Fruit fly (Drosophila melanogaster) whole organism, embryonic: ENCODE results near the gene CG13248.
A peak's percentile ranks its signal among the peaks of the same experiment; 100 is the strongest.

Experiments
- Abd-B ChIP-seq: fragments of 200-800 bp; sonication (Bioruptor generic); optimal IDR thresholded peaks from 2 replicates; lab custom pipeline; 2018; ENCODE audit warnings: missing biosample characterization, mild to moderate bottlenecking, missing genetic modification characterization, moderate library complexity
- Atf-2 ChIP-seq: fragments of 200-800 bp; sonication (Bioruptor generic); optimal IDR thresholded peaks from 2 replicates; lab custom pipeline; 2016; ENCODE audit warnings: missing biosample characterization, missing genetic modification characterization
- B-H1 ChIP-seq: fragments of 200-800 bp; sonication (Bioruptor generic); IDR thresholded peaks from 3 replicates; pipeline ENCODE4 v1.3.6; 2022; ENCODE audit warnings: missing biosample characterization, missing genetic modification characterization
- CG10543 ChIP-seq: fragments of 200-800 bp; sonication (Bioruptor generic); optimal IDR thresholded peaks from 3 replicates; lab custom pipeline; 2017; ENCODE audit warnings: missing biosample characterization, mild to moderate bottlenecking, missing genetic modification characterization, moderate library complexity
- CG10979 ChIP-seq: fragments of 200-800 bp; sonication (Bioruptor generic); optimal IDR thresholded peaks from 2 replicates; lab custom pipeline; 2018; ENCODE audit warnings: missing biosample characterization, mild to moderate bottlenecking, missing genetic modification characterization, moderate library complexity
- CG11247 ChIP-seq: fragments of 200-800 bp; sonication (Bioruptor generic); IDR thresholded peaks from 2 replicates; pipeline ENCODE4 v1.3.6; 2022; ENCODE audit warnings: missing biosample characterization, missing genetic modification characterization
- CG12769 ChIP-seq: fragments of 200-800 bp; sonication (Bioruptor generic); optimal IDR thresholded peaks from 2 replicates; lab custom pipeline; 2019; ENCODE audit warnings: missing biosample characterization, mild to moderate bottlenecking, missing genetic modification characterization, moderate library complexity
- CG13287 ChIP-seq: fragments of 200-800 bp; sonication (Bioruptor generic); IDR thresholded peaks from 2 replicates; pipeline ENCODE4 v1.3.6; 2022; ENCODE audit warnings: missing biosample characterization, missing genetic modification characterization; ENCODE audit not compliant: partially characterized antibody
- CG15601 ChIP-seq: fragments of 200-800 bp; sonication (Bioruptor generic); optimal IDR thresholded peaks from 3 replicates; lab custom pipeline; 2019; ENCODE audit warnings: missing biosample characterization, mild to moderate bottlenecking, missing genetic modification characterization, moderate library complexity
- CG16779 ChIP-seq: fragments of 200-800 bp; sonication (Bioruptor generic); IDR thresholded peaks from 2 replicates; pipeline ENCODE4 v1.3.6; 2022; ENCODE audit warnings: missing biosample characterization, missing genetic modification characterization
- CG17186 ChIP-seq: fragments of 200-800 bp; sonication (Bioruptor generic); optimal IDR thresholded peaks from 3 replicates; lab custom pipeline; 2017; ENCODE audit warnings: missing biosample characterization, missing genetic modification reagents, missing genetic modification characterization
- CG17361 ChIP-seq: fragments of 200-800 bp; sonication (Bioruptor generic); IDR thresholded peaks from 3 replicates; pipeline ENCODE4 v1.3.6; 2022; ENCODE audit warnings: missing biosample characterization, missing genetic modification characterization
- CG2120 ChIP-seq: fragments of 200-800 bp; sonication (Bioruptor generic); optimal IDR thresholded peaks from 3 replicates; lab custom pipeline; 2016; ENCODE audit warnings: missing biosample characterization, missing genetic modification characterization
- CG2889 ChIP-seq: fragments of 200-800 bp; sonication (Bioruptor generic); IDR thresholded peaks from 3 replicates; pipeline ENCODE4 v1.3.6; 2022; ENCODE audit warnings: missing biosample characterization, missing genetic modification characterization
- CG31365 ChIP-seq: fragments of 200-800 bp; sonication (Bioruptor generic); optimal IDR thresholded peaks from 2 replicates; lab custom pipeline; 2018; ENCODE audit warnings: missing biosample characterization, mild to moderate bottlenecking, missing genetic modification characterization
- CG34376 ChIP-seq: fragments of 200-800 bp; sonication (Bioruptor generic); optimal IDR thresholded peaks from 2 replicates; lab custom pipeline; 2018; ENCODE audit warnings: missing biosample characterization, mild to moderate bottlenecking, missing genetic modification characterization
- CG6175 ChIP-seq: fragments of 200-800 bp; sonication (Bioruptor generic); IDR thresholded peaks from 3 replicates; pipeline ENCODE4 v1.3.6; 2022; ENCODE audit warnings: missing biosample characterization, missing genetic modification characterization
- CG7271 ChIP-seq: fragments of 200-800 bp; sonication (Bioruptor generic); optimal IDR thresholded peaks from 2 replicates; lab custom pipeline; 2018; ENCODE audit warnings: missing biosample characterization, mild to moderate bottlenecking, missing genetic modification characterization, moderate library complexity
- CG8290 ChIP-seq, 3 experiments: fragments of 200-800 bp; sonication (Bioruptor generic); optimal IDR thresholded peaks; 2 replicates each; lab custom pipeline; 2016 to 2019; ENCODE audit warnings: missing biosample characterization in 3 of 3, missing genetic modification characterization in 3 of 3, mild to moderate bottlenecking in 2 of 3, moderate library complexity in 1 of 3
- CG9437 ChIP-seq: fragments of 200-800 bp; sonication (Bioruptor generic); optimal IDR thresholded peaks from 2 replicates; lab custom pipeline; 2018; ENCODE audit warnings: missing biosample characterization, mild to moderate bottlenecking, missing genetic modification characterization
- CrebB ChIP-seq: fragments of 200-800 bp; sonication (Bioruptor generic); optimal IDR thresholded peaks from 3 replicates; lab custom pipeline; 2018; ENCODE audit warnings: missing biosample characterization, mild to moderate bottlenecking, missing genetic modification characterization
- Dad ChIP-seq: fragments of 200-800 bp; sonication (Bioruptor generic); optimal IDR thresholded peaks from 3 replicates; lab custom pipeline; 2016; ENCODE audit warnings: missing biosample characterization, missing genetic modification characterization
- Deaf1 ChIP-seq: fragments of 200-800 bp; optimal IDR thresholded peaks from 3 replicates; lab custom pipeline; 2019; ENCODE audit warnings: missing biosample characterization, mild to moderate bottlenecking, missing genetic modification characterization, moderate library complexity
- Dll ChIP-seq: fragments of 200-800 bp; sonication (Bioruptor generic); IDR thresholded peaks from 4 replicates; pipeline ENCODE4 v1.3.6; 2022; ENCODE audit warnings: missing biosample characterization, missing genetic modification characterization; ENCODE audit not compliant: partially characterized antibody
- ERR ChIP-seq: fragments of 200-800 bp; sonication (Bioruptor generic); optimal IDR thresholded peaks from 2 replicates; lab custom pipeline; 2016; ENCODE audit warnings: missing biosample characterization, missing genetic modification characterization
- GATAe ChIP-seq: fragments of 200-800 bp; sonication (Bioruptor generic); conservative IDR thresholded peaks from 2 replicates; pipeline ENCODE4 v1.3.6; 2022; ENCODE audit warnings: missing biosample characterization, missing genetic modification characterization
- Hr78 ChIP-seq, 2 experiments: fragments of 200-800 bp in 1 of 2; fragments of >200 bp in 1 of 2; sonication (Bioruptor generic) in 1 of 2; optimal IDR thresholded peaks; 2 replicates each; lab custom pipeline; 2017 to 2019; ENCODE audit warnings: missing biosample characterization in 2 of 2, missing genetic modification characterization in 2 of 2, mild to moderate bottlenecking in 1 of 2, moderate library complexity in 1 of 2
- Hsf ChIP-seq: fragments of 200-800 bp; sonication (Bioruptor generic); optimal IDR thresholded peaks from 3 replicates; lab custom pipeline; 2016; ENCODE audit warnings: missing biosample characterization, missing genetic modification characterization
- Ravus ChIP-seq: fragments of 200-800 bp; sonication (Bioruptor generic); IDR thresholded peaks from 2 replicates; pipeline ENCODE4 v1.3.6; 2022; ENCODE audit warnings: missing biosample characterization, missing genetic modification characterization
- Sox102F ChIP-seq: fragments of 200-800 bp; sonication (Bioruptor generic); optimal IDR thresholded peaks from 2 replicates; lab custom pipeline; 2018; ENCODE audit warnings: missing biosample characterization, mild to moderate bottlenecking, missing genetic modification characterization, moderate library complexity
- Vsx1 ChIP-seq: fragments of 200-800 bp; sonication (Bioruptor generic); optimal IDR thresholded peaks from 2 replicates; lab custom pipeline; 2017; ENCODE audit warnings: missing biosample characterization, mild to moderate bottlenecking, missing genetic modification characterization, missing genetic modification reagents
- Xbp1 ChIP-seq: fragments of 200-800 bp; sonication (Bioruptor generic); optimal IDR thresholded peaks from 3 replicates; lab custom pipeline; 2016; ENCODE audit warnings: missing biosample characterization, mild to moderate bottlenecking, missing genetic modification characterization
- amos ChIP-seq: fragments of 200-800 bp; sonication (Bioruptor generic); IDR thresholded peaks from 2 replicates; pipeline ENCODE4 v1.3.6; 2022; ENCODE audit warnings: missing biosample characterization, missing genetic modification characterization; ENCODE audit not compliant: partially characterized antibody
- az2 ChIP-seq: fragments of 200-800 bp; sonication (Bioruptor generic); optimal IDR thresholded peaks from 3 replicates; lab custom pipeline; 2016; ENCODE audit warnings: missing biosample characterization, missing genetic modification characterization
- chinmo ChIP-seq: fragments of 200-800 bp; sonication (Bioruptor generic); IDR thresholded peaks from 4 replicates; pipeline ENCODE4 v1.3.6; 2022; ENCODE audit warnings: missing biosample characterization, missing genetic modification characterization; ENCODE audit not compliant: partially characterized antibody
- exex ChIP-seq: fragments of 200-800 bp; sonication (Bioruptor generic); optimal IDR thresholded peaks from 4 replicates; lab custom pipeline; 2018; ENCODE audit warnings: missing biosample characterization, mild to moderate bottlenecking, missing genetic modification characterization, moderate library complexity
- grn ChIP-seq: fragments of 200-800 bp; sonication (Bioruptor generic); optimal IDR thresholded peaks from 3 replicates; lab custom pipeline; 2017; ENCODE audit warnings: missing biosample characterization, missing genetic modification characterization
- h ChIP-seq: fragments of >200 bp; optimal IDR thresholded peaks from 2 replicates; lab custom pipeline; 2017
- hkb ChIP-seq, 2 experiments: fragments of 200-800 bp in 1 of 2; fragments of >200 bp in 1 of 2; sonication (Bioruptor generic) in 1 of 2; IDR thresholded peaks in 1 of 2; optimal IDR thresholded peaks in 1 of 2; 2 replicates each; pipeline versions ENCODE4 v1.3.6 to Lab custom; 2017 to 2022; ENCODE audit warnings: missing biosample characterization in 1 of 2, missing genetic modification characterization in 1 of 2
- lab ChIP-seq: fragments of 200-800 bp; sonication (Bioruptor generic); optimal IDR thresholded peaks from 3 replicates; lab custom pipeline; 2017; ENCODE audit warnings: missing biosample characterization, missing genetic modification characterization, mild to moderate bottlenecking, moderate library complexity, missing genetic modification reagents
- lilli ChIP-seq: fragments of 200-800 bp; sonication (Bioruptor generic); optimal IDR thresholded peaks from 3 replicates; lab custom pipeline; 2016; ENCODE audit warnings: missing biosample characterization, missing genetic modification characterization
- lmd ChIP-seq: fragments of 200-800 bp; sonication (Bioruptor generic); IDR thresholded peaks from 2 replicates; pipeline ENCODE4 v1.3.6; 2022; ENCODE audit warnings: missing biosample characterization, missing genetic modification characterization
- mirr ChIP-seq: fragments of 200-800 bp; sonication (Bioruptor generic); optimal IDR thresholded peaks from 3 replicates; lab custom pipeline; 2018; ENCODE audit warnings: missing biosample characterization, mild to moderate bottlenecking, missing genetic modification characterization
- pum ChIP-seq: fragments of 200-800 bp; sonication (Bioruptor generic); optimal IDR thresholded peaks from 2 replicates; lab custom pipeline; 2016; ENCODE audit warnings: missing biosample characterization, missing genetic modification characterization
- sd ChIP-seq: fragments of 200-800 bp; sonication (Bioruptor generic); optimal IDR thresholded peaks from 3 replicates; lab custom pipeline; 2018; ENCODE audit warnings: missing biosample characterization, mild to moderate bottlenecking, missing genetic modification characterization, moderate library complexity
- sens ChIP-seq: fragments of 200-800 bp; sonication (Bioruptor generic); peaks from one replicate; lab custom pipeline; 2016; ENCODE audit warnings: missing biosample characterization, missing genetic modification characterization
- sr ChIP-seq: fragments of 200-800 bp; sonication (Bioruptor generic); IDR thresholded peaks from 3 replicates; pipeline ENCODE4 v1.3.6; 2022; ENCODE audit warnings: missing biosample characterization, missing genetic modification characterization
- unpg ChIP-seq: fragments of 200-800 bp; sonication (Bioruptor generic); optimal IDR thresholded peaks from 3 replicates; lab custom pipeline; 2018; ENCODE audit warnings: missing biosample characterization, mild to moderate bottlenecking, missing genetic modification characterization, moderate library complexity

CG13248 gene

dm6 chr3L:20387038-20387842 lies 23.1 kb downstream of the CG13248 start (continued):
- TF ChIP-seq CG17186 (GFP tag; lab: Kevin White, UChicago) (no peak), lab (GFP tag; lab: Kevin White, UChicago) (peak; percentile 65), B-H1 (no peak), CG7271 (tag; lab: Kevin White, UChicago) (no peak), Deaf1 (tag; lab: Kevin White, UChicago) (peak; percentile 60), Dll (GFP tag; lab: Robert Waterston, UW) (no peak), CG8290 (GFP tag; optimal IDR thresholded peaks at IDR 0.05; lab: Kevin White, UChicago) (no peak), CG8290 (tag; optimal IDR thresholded peaks at IDR 0.05; lab: Kevin White, UChicago) (peak in 1 of 2 experiments; percentile 30), CG6175 (GFP tag; lab: Robert Waterston, UW) (no peak), CG31365 (tag; lab: Kevin White, UChicago) (no peak), unpg (GFP tag; lab: Kevin White, UChicago) (no peak), h (no peak), lmd (GFP tag; lab: Robert Waterston, UW) (no peak), pum (GFP tag; lab: Kevin White, UChicago) (no peak), Ravus (GFP tag; lab: Robert Waterston, UW) (no peak), chinmo (0 out of 4 replicates have a peak, but pooled peaks have one; percentile 41), mirr (GFP tag; lab: Kevin White, UChicago) (peak; percentile 42), CrebB (tag; lab: Kevin White, UChicago) (peak; percentile 13), CG15601 (tag; lab: Kevin White, UChicago) (peak; percentile 6), amos (GFP tag; lab: Robert Waterston, UW) (no peak; the same call in 1 of the 2 replicates), lilli (GFP tag; lab: Kevin White, UChicago) (no peak), CG12769 (peak; percentile 3), CG2889 (GFP tag; lab: Robert Waterston, UW) (no peak), Xbp1 (no peak), GATAe (peak; percentile 62), CG16779 (GFP tag; lab: Robert Waterston, UW) (no peak), grn (peak; percentile 59), CG34376 (GFP tag; lab: Kevin White, UChicago) (peak; percentile 67), Abd-B (GFP tag; lab: Kevin White, UChicago) (no peak), ERR (GFP tag; lab: Kevin White, UChicago) (no peak), sens (GFP tag; lab: Kevin White, UChicago) (peak; percentile 65), Hr78 (GFP tag; optimal IDR thresholded peaks at IDR 0.05; lab: Kevin White, UChicago) (peak in 1 of 2 experiments; percentile 1), CG10979 (tag; lab: Kevin White, UChicago) (no peak), exex (tag; lab: Kevin White, UChicago) (peak; percentile 77), CG10543 (GFP tag; lab: Kevin White, UChicago) (peak; percentile 80), az2 (GFP tag; lab: Kevin White, UChicago) (no peak), sd (tag; lab: Kevin White, UChicago) (peak; percentile 60), hkb (optimal IDR thresholded peaks at IDR 0.05; lab: Kevin White, UChicago) (no peak), hkb (GFP tag; IDR thresholded peaks at IDR 0.05; lab: Robert Waterston, UW) (0 out of 2 replicates have a peak, but pooled peaks have one; percentile 14), Atf-2 (no peak), Sox102F (no peak), Vsx1 (GFP tag; lab: Kevin White, UChicago) (peak; percentile 55), CG11247 (GFP tag; lab: Robert Waterston, UW) (no peak), sr (GFP tag; lab: Robert Waterston, UW) (no peak), Dad (GFP tag; lab: Kevin White, UChicago) (no peak), CG13287 (no peak), CG17361 (GFP tag; lab: Robert Waterston, UW) (no peak), Hsf (GFP tag; lab: Kevin White, UChicago) (no peak), CG9437 (no peak), CG2120 (GFP tag; lab: Kevin White, UChicago) (no peak)
